Fruit fly (Drosophila melanogaster): ENCODE data around the gene chrb.

dm6 chr3L:11511243-11511642 lies 23.9 kb downstream of the chrb start:
- no peak for TF ChIP-seq usp (GFP tag; optimal IDR thresholded peaks at IDR 0.05)
- no peak for TF ChIP-seq HLH106 (tag; optimal IDR thresholded peaks at IDR 0.05)
- TF ChIP-seq tai (GFP tag; optimal IDR thresholded peaks at IDR 0.05): no peak
- no peak for TF ChIP-seq fru (GFP tag; optimal IDR thresholded peaks at IDR 0.05)
